Fruit fly (Drosophila melanogaster): ENCODE data around the gene TwdlZ.

The TwdlZ gene

dm6 chrX:16782175-16782916, 44.4 kb downstream of the TwdlZ start (continued):
- TF ChIP-seq CG2202 (tag; optimal IDR thresholded peaks at IDR 0.05) (no peak), CG33557 (GFP tag; optimal IDR thresholded peaks at IDR 0.05) (no peak), Hr78 (GFP tag; optimal IDR thresholded peaks at IDR 0.05) (no peak), CG4730 (GFP tag; IDR thresholded peaks at IDR 0.05) (peak; percentile 52; the same call in 1 of the 2 replicates), cato (GFP tag; optimal IDR thresholded peaks at IDR 0.05; ENCODE audit: borderline replicate concordance) (no peak), CG18764 (GFP tag; optimal IDR thresholded peaks at IDR 0.05) (no peak), nerfin-1 (tag; optimal IDR thresholded peaks at IDR 0.05) (no peak), pzg (GFP tag; optimal IDR thresholded peaks at IDR 0.05) (no peak), CG30403 (GFP tag; optimal IDR thresholded peaks at IDR 0.05) (peak; percentile 62), CG3838 (GFP tag; optimal IDR thresholded peaks at IDR 0.05) (no peak), MBD-R2 (GFP tag; IDR thresholded peaks at IDR 0.05) (no peak), CG2129 (GFP tag; IDR thresholded peaks at IDR 0.05; ENCODE audit: partially characterized antibody) (no peak), NC2β (GFP tag; optimal IDR thresholded peaks at IDR 0.05) (no peak), crol (GFP tag; IDR thresholded peaks at IDR 0.05) (no peak), pum (GFP tag; optimal IDR thresholded peaks at IDR 0.05) (peak; percentile 23), croc (GFP tag; conservative IDR thresholded peaks at IDR 0.05) (peak; percentile 30; the same call in 1 of the 3 replicates), bab2 (GFP tag; optimal IDR thresholded peaks at IDR 0.05) (no peak), CoRest (tag; optimal IDR thresholded peaks at IDR 0.05) (peak; percentile 53), maf-S (GFP tag; optimal IDR thresholded peaks at IDR 0.05) (peak; percentile 52), jumu (GFP tag; optimal IDR thresholded peaks at IDR 0.05) (peak; percentile 37), Hr39 (optimal IDR thresholded peaks at IDR 0.05) (no peak), Eip74EF (GFP tag; optimal IDR thresholded peaks at IDR 0.05) (no peak), CG1792 (GFP tag; optimal IDR thresholded peaks at IDR 0.05) (no peak), Atf-2 (GFP tag; optimal IDR thresholded peaks at IDR 0.05) (peak; percentile 60), ase (GFP tag; IDR thresholded peaks at IDR 0.05) (peak; percentile 30; the same call in 1 of the 3 replicates), stc (GFP tag; IDR thresholded peaks at IDR 0.05) (peak; percentile 60; the same call in 1 of the 2 replicates), CG2889 (GFP tag; IDR thresholded peaks at IDR 0.05) (no peak), CG13287 (GFP tag; IDR thresholded peaks at IDR 0.05; ENCODE audit: partially characterized antibody) (0 out of 2 replicates have a peak, but pooled peaks have one; percentile 20), tio (GFP tag; optimal IDR thresholded peaks at IDR 0.05) (no peak), Poxn (GFP tag; IDR thresholded peaks at IDR 0.05) (no peak), gfzf (GFP tag; optimal IDR thresholded peaks at IDR 0.05) (no peak), Hmx (GFP tag; optimal IDR thresholded peaks at IDR 0.05) (no peak), Doc3 (GFP tag; IDR thresholded peaks at IDR 0.05; ENCODE audit: partially characterized antibody) (no peak), CG10979 (tag; optimal IDR thresholded peaks at IDR 0.05) (peak; percentile 34), insv (GFP tag; optimal IDR thresholded peaks at IDR 0.05) (no peak), CG2678 (tag; optimal IDR thresholded peaks at IDR 0.05) (peak; percentile 58), Sox102F (GFP tag; optimal IDR thresholded peaks at IDR 0.05) (peak; percentile 69), lola (GFP tag; optimal IDR thresholded peaks at IDR 0.05) (peak in 1 of 3 experiments; percentile 21), Dbx (GFP tag; IDR thresholded peaks at IDR 0.05) (peak; percentile 51; the same call in 1 of the 3 replicates), HLH54F (GFP tag; optimal IDR thresholded peaks at IDR 0.05) (peak; percentile 47), CG17829 (tag; optimal IDR thresholded peaks at IDR 0.05) (no peak), Dp (GFP tag; optimal IDR thresholded peaks at IDR 0.05) (no peak), slbo (GFP tag; IDR thresholded peaks at IDR 0.05) (peak; percentile 62; the same call in 1 of the 2 replicates), CG4282 (GFP tag; optimal IDR thresholded peaks at IDR 0.05) (no peak), CG7987 (GFP tag; optimal IDR thresholded peaks at IDR 0.05) (no peak), CG10366 (GFP tag; IDR thresholded peaks at IDR 0.05) (peak; percentile 48), vvl (GFP tag; IDR thresholded peaks at IDR 0.05) (peak; percentile 58), seq (GFP tag; IDR thresholded peaks at IDR 0.05) (peak; percentile 68), Spps (tag; optimal IDR thresholded peaks at IDR 0.05) (no peak)

Data from whole organism, embryonic.